Worm (Caenorhabditis elegans) whole organism, L4/young adult: ENCODE results near the gene F44G3.7.

Experiments
- W03F9.2 ChIP-seq: fragments of 150-350 bp; optimal IDR thresholded peaks from 2 replicates; lab custom pipeline; 2014; ENCODE audit warnings: missing biosample characterization, missing genetic modification characterization
- him-1 ChIP-seq: sonication (generic microtip); optimal IDR thresholded peaks from 2 replicates; lab custom pipeline; 2016; ENCODE audit warnings: missing genotype, missing genetic modification reagents, missing genetic modification characterization, missing compliant biosample characterization

- TF ChIP-seq W03F9.2 (tag; lab: Kevin White, UChicago) (no peak), him-1 (tag; lab: Kevin White, UChicago) (no peak)
These were observed 43.4 kb upstream of the F44G3.7 start, which contains the start of gene str-106 for ce11 chrV:16180350-16180749.
